Worm (Caenorhabditis elegans) whole organism, young adult: ENCODE results near the gene F18H3.4.

Experiments used
- B0336.3 ChIP-seq: fragments of 200-800 bp; sonication (Bioruptor generic); IDR thresholded peaks from 2 replicates; pipeline ENCODE4 v1.3.6; 2022; ENCODE audit warnings: missing genetic modification characterization, missing compliant biosample characterization
- D2030.7 ChIP-seq: fragments of 200-800 bp; sonication (Bioruptor generic); IDR thresholded peaks from 2 replicates; pipeline ENCODE4 v1.3.6; 2022; ENCODE audit warnings: missing genetic modification reagents, missing genetic modification characterization, missing compliant biosample characterization
- F10E7.11 ChIP-seq: sonication (generic microtip); optimal IDR thresholded peaks from 2 replicates; lab custom pipeline; 2017; ENCODE audit warnings: mild to moderate bottlenecking, missing genetic modification characterization, moderate library complexity, missing compliant biosample characterization
- K12H6.12 ChIP-seq: fragments of 200-800 bp; sonication (Bioruptor generic); optimal IDR thresholded peaks from 2 replicates; lab custom pipeline; 2018; ENCODE audit warnings: mild to moderate bottlenecking, missing genetic modification characterization, missing compliant biosample characterization
- T07F8.4 ChIP-seq: sonication (generic microtip); optimal IDR thresholded peaks from 2 replicates; lab custom pipeline; 2016; ENCODE audit warnings: mild to moderate bottlenecking, missing genetic modification characterization, moderate library complexity, missing compliant biosample characterization
- T26A5.8 ChIP-seq: sonication (generic microtip); optimal IDR thresholded peaks from 2 replicates; lab custom pipeline; 2016; ENCODE audit warnings: missing genetic modification characterization, missing compliant biosample characterization
- Y53F4B.3 ChIP-seq: fragments of 200-800 bp; sonication (Bioruptor generic); IDR thresholded peaks from 2 replicates; pipeline ENCODE4 v1.3.6; 2022; ENCODE audit warnings: missing genetic modification reagents, missing genetic modification characterization, missing compliant biosample characterization
- Y79H2A.3 ChIP-seq: fragments of 200-800 bp; sonication (Bioruptor generic); conservative IDR thresholded peaks from 2 replicates; pipeline ENCODE4 v1.3.6; 2022; ENCODE audit warnings: missing genetic modification reagents, missing genetic modification characterization, missing compliant biosample characterization
- Y95B8A.8 ChIP-seq: fragments of 200-800 bp; sonication (Bioruptor generic); IDR thresholded peaks from 2 replicates; pipeline ENCODE4 v1.3.6; 2022; ENCODE audit warnings: missing genetic modification reagents, missing genetic modification characterization, missing compliant biosample characterization
- ama-1 ChIP-seq, 3 experiments: fragments of 150-350 bp in 1 of 3; sonication (generic microtip) in 2 of 3; optimal IDR thresholded peaks; 2 replicates each; lab custom pipeline; 2014 to 2018; ENCODE audit warnings: missing biosample characterization in 2 of 3, missing genetic modification characterization in 2 of 3, missing genetic modification reagents in 2 of 3
- atf-7 ChIP-seq: sonication (generic microtip); optimal IDR thresholded peaks from 2 replicates; lab custom pipeline; 2017; ENCODE audit warnings: mild to moderate bottlenecking, missing genetic modification characterization, missing compliant biosample characterization
- athp-1 ChIP-seq: sonication (generic microtip); optimal IDR thresholded peaks from 2 replicates; lab custom pipeline; 2017; ENCODE audit warnings: mild to moderate bottlenecking, missing genetic modification characterization, missing compliant biosample characterization
- bed-1 ChIP-seq: fragments of 200-800 bp; sonication (Bioruptor generic); IDR thresholded peaks from 2 replicates; pipeline ENCODE4 v1.3.6; 2022; ENCODE audit warnings: missing genetic modification reagents, missing genetic modification characterization, missing compliant biosample characterization
- cebp-1 ChIP-seq, 2 experiments: fragments of 200-800 bp in 1 of 2; sonication (Bioruptor generic) in 1 of 2; sonication (generic microtip) in 1 of 2; IDR thresholded peaks in 1 of 2; optimal IDR thresholded peaks in 1 of 2; 2 replicates each; pipeline versions ENCODE4 v1.3.6 to Lab custom; 2017 to 2022; ENCODE audit warnings: missing compliant biosample characterization in 2 of 2, missing genetic modification characterization in 2 of 2, mild to moderate bottlenecking in 1 of 2, missing genetic modification reagents in 1 of 2, moderate library complexity in 1 of 2
- cebp-2 ChIP-seq: fragments of 200-800 bp; sonication (Bioruptor generic); IDR thresholded peaks from 2 replicates; pipeline ENCODE4 v1.3.6; 2022; ENCODE audit warnings: missing genetic modification characterization, missing compliant biosample characterization
- ceh-100 ChIP-seq: fragments of 200-800 bp; sonication (Bioruptor generic); IDR thresholded peaks from 2 replicates; pipeline ENCODE4 v1.3.6; 2022; ENCODE audit warnings: missing genetic modification reagents, missing genetic modification characterization, missing compliant biosample characterization
- ceh-58 ChIP-seq: fragments of 200-800 bp; sonication (Bioruptor generic); IDR thresholded peaks from 2 replicates; pipeline ENCODE4 v1.3.6; 2022; ENCODE audit warnings: missing genetic modification characterization, missing compliant biosample characterization
- chd-7 ChIP-seq: sonication (generic microtip); optimal IDR thresholded peaks from 2 replicates; lab custom pipeline; 2016; ENCODE audit warnings: mild to moderate bottlenecking, missing genetic modification characterization, moderate library complexity, missing compliant biosample characterization
- dpl-1 ChIP-seq: fragments of 150-350 bp; optimal IDR thresholded peaks from 2 replicates; lab custom pipeline; 2014; ENCODE audit warnings: missing biosample characterization, missing genetic modification reagents, missing genetic modification characterization
- egl-18 ChIP-seq: fragments of 200-800 bp; sonication (Bioruptor generic); IDR thresholded peaks from 2 replicates; pipeline ENCODE4 v1.3.6; 2022; ENCODE audit warnings: missing genetic modification reagents, missing genetic modification characterization, missing compliant biosample characterization
- egrh-3 ChIP-seq: fragments of 200-800 bp; sonication (Bioruptor generic); IDR thresholded peaks from 2 replicates; pipeline ENCODE4 v1.3.6; 2022; ENCODE audit warnings: missing genetic modification reagents, missing genetic modification characterization, missing compliant biosample characterization
- ekl-4 ChIP-seq: fragments of 200-800 bp; sonication (Bioruptor generic); IDR thresholded peaks from 2 replicates; pipeline ENCODE4 v1.3.6; 2022; ENCODE audit warnings: missing genetic modification reagents, missing genetic modification characterization, missing compliant biosample characterization
- ets-4 ChIP-seq: fragments of 200-800 bp; sonication (Bioruptor generic); optimal IDR thresholded peaks from 2 replicates; lab custom pipeline; 2018; ENCODE audit warnings: mild to moderate bottlenecking, missing genetic modification characterization, missing compliant biosample characterization
- him-1 ChIP-seq: sonication (generic microtip); optimal IDR thresholded peaks from 2 replicates; lab custom pipeline; 2016; ENCODE audit warnings: missing genotype, missing genetic modification reagents, missing genetic modification characterization, missing compliant biosample characterization
- hlh-26 ChIP-seq: fragments of 200-800 bp; sonication (Bioruptor generic); conservative IDR thresholded peaks from 2 replicates; pipeline ENCODE4 v1.3.6; 2022; ENCODE audit warnings: missing genetic modification reagents, missing genetic modification characterization, missing compliant biosample characterization
- hmg-1.2 ChIP-seq: fragments of 200-800 bp; sonication (Bioruptor generic); IDR thresholded peaks from 2 replicates; pipeline ENCODE4 v1.3.6; 2022; ENCODE audit warnings: missing genetic modification reagents, missing genetic modification characterization, missing compliant biosample characterization
- hsf-1 ChIP-seq: fragments of 200-800 bp; sonication (Bioruptor generic); IDR thresholded peaks from 2 replicates; pipeline ENCODE4 v1.3.6; 2022; ENCODE audit warnings: missing genetic modification reagents, missing genetic modification characterization, missing compliant biosample characterization
- lir-1 ChIP-seq: fragments of 200-800 bp; sonication (Bioruptor generic); conservative IDR thresholded peaks from 2 replicates; pipeline ENCODE4 v1.3.6; 2022; ENCODE audit warnings: missing genetic modification reagents, missing genetic modification characterization, missing compliant biosample characterization
- lsl-1 ChIP-seq: fragments of 200-800 bp; sonication (Bioruptor generic); optimal IDR thresholded peaks from 2 replicates; lab custom pipeline; 2018; ENCODE audit warnings: mild to moderate bottlenecking, missing genetic modification characterization, moderate library complexity, missing compliant biosample characterization
- lsy-27 ChIP-seq: sonication (generic microtip); optimal IDR thresholded peaks from 2 replicates; lab custom pipeline; 2017; ENCODE audit warnings: missing genetic modification characterization, mild to moderate bottlenecking, missing compliant biosample characterization, antibody characterized with exemption, missing genotype, borderline replicate concordance; ENCODE audit not compliant: insufficient read depth
- madf-6 ChIP-seq: fragments of 200-800 bp; sonication (Bioruptor generic); IDR thresholded peaks from 2 replicates; pipeline ENCODE4 v1.3.6; 2022; ENCODE audit warnings: missing genetic modification reagents, missing genetic modification characterization, missing compliant biosample characterization
- mcd-1 ChIP-seq: fragments of 200-800 bp; sonication (Bioruptor generic); IDR thresholded peaks from 2 replicates; pipeline ENCODE4 v1.3.6; 2022; ENCODE audit warnings: missing genetic modification reagents, missing genetic modification characterization, missing compliant biosample characterization
- mel-28 ChIP-seq: sonication (generic microtip); optimal IDR thresholded peaks from 2 replicates; lab custom pipeline; 2016; ENCODE audit warnings: borderline replicate concordance, mild to moderate bottlenecking, missing genetic modification characterization, missing compliant biosample characterization
- mes-4 ChIP-seq: sonication (generic microtip); optimal IDR thresholded peaks from 2 replicates; lab custom pipeline; 2016; ENCODE audit warnings: missing genotype, missing genetic modification characterization, missing compliant biosample characterization
- mxl-1 ChIP-seq: sonication (generic microtip); optimal IDR thresholded peaks from 2 replicates; lab custom pipeline; 2016; ENCODE audit warnings: missing genetic modification characterization, missing compliant biosample characterization
- nfyb-1 ChIP-seq: fragments of 200-800 bp; sonication (Bioruptor generic); IDR thresholded peaks from 2 replicates; pipeline ENCODE4 v1.3.6; 2022; ENCODE audit warnings: missing genetic modification reagents, missing genetic modification characterization, missing compliant biosample characterization
- nhr-80 ChIP-seq: sonication (generic microtip); optimal IDR thresholded peaks from 2 replicates; lab custom pipeline; 2016; ENCODE audit warnings: missing genetic modification characterization, missing compliant biosample characterization
- pbrm-1 ChIP-seq: fragments of 200-800 bp; sonication (Bioruptor generic); IDR thresholded peaks from 2 replicates; pipeline ENCODE4 v1.3.6; 2022; ENCODE audit warnings: missing genetic modification reagents, missing genetic modification characterization, missing compliant biosample characterization
- repo-1 ChIP-seq: sonication (generic microtip); optimal IDR thresholded peaks from 2 replicates; lab custom pipeline; 2017; ENCODE audit warnings: mild to moderate bottlenecking, missing genetic modification characterization, missing compliant biosample characterization
- snpc-1.1 ChIP-seq: sonication (generic microtip); optimal IDR thresholded peaks from 2 replicates; lab custom pipeline; 2017; ENCODE audit warnings: missing genetic modification characterization, mild to moderate bottlenecking, missing compliant biosample characterization, antibody characterized with exemption, moderate library complexity, missing genotype, missing genetic modification reagents; ENCODE audit not compliant: insufficient read depth
- snpc-1.3 ChIP-seq: sonication (generic microtip); optimal IDR thresholded peaks from 2 replicates; lab custom pipeline; 2017; ENCODE audit warnings: missing genetic modification characterization, mild to moderate bottlenecking, missing compliant biosample characterization, antibody characterized with exemption, moderate library complexity, missing genotype, missing genetic modification reagents; ENCODE audit not compliant: insufficient read depth
- somi-1 ChIP-seq: fragments of 200-800 bp; sonication (Bioruptor generic); optimal IDR thresholded peaks from 2 replicates; lab custom pipeline; 2018; ENCODE audit warnings: mild to moderate bottlenecking, missing genetic modification characterization, missing compliant biosample characterization
- sptf-2 ChIP-seq: fragments of 200-800 bp; sonication (Bioruptor generic); optimal IDR thresholded peaks from 2 replicates; lab custom pipeline; 2018; ENCODE audit warnings: mild to moderate bottlenecking, missing genetic modification characterization, missing compliant biosample characterization
- unc-62 ChIP-seq: fragments of 150-350 bp; optimal IDR thresholded peaks from 2 replicates; lab custom pipeline; 2014; ENCODE audit warnings: missing biosample characterization, missing genetic modification reagents, missing genetic modification characterization
- zfh-2 ChIP-seq: fragments of 200-800 bp; sonication (Bioruptor generic); conservative IDR thresholded peaks from 2 replicates; pipeline ENCODE4 v1.3.6; 2022; ENCODE audit warnings: missing genetic modification reagents, missing genetic modification characterization, missing compliant biosample characterization
- ztf-18 ChIP-seq: sonication (generic microtip); optimal IDR thresholded peaks from 2 replicates; lab custom pipeline; 2016; ENCODE audit warnings: missing genotype, mild to moderate bottlenecking, missing genetic modification characterization, missing compliant biosample characterization

The F18H3.4 gene

ce11 chrX:13518861-13519713 is 9.8 kb upstream of the F18H3.4 start, which contains the start of the genes cdk-4 and F18H3.1 (continued):
- TF ChIP-seq ets-4 (GFP tag; lab: Kevin White, UChicago) (no peak), mel-28 (no peak), madf-6 (GFP tag; lab: Robert Waterston, UW) (no peak), nfyb-1 (GFP tag; lab: Robert Waterston, UW) (no peak), egrh-3 (GFP tag; lab: Robert Waterston, UW) (0 out of 2 replicates have a peak, but pooled peaks have one; percentile 16), mxl-1 (tag; lab: Kevin White, UChicago) (no peak), ama-1 (optimal IDR thresholded peaks at IDR 0.05; lab: Kevin White, UChicago) (no peak), ama-1 (GFP tag; optimal IDR thresholded peaks at IDR 0.05; lab: Kevin White, UChicago) (no peak), cebp-1 (GFP tag; IDR thresholded peaks at IDR 0.05; lab: Robert Waterston, UW) (peak; percentile 61), cebp-1 (tag; optimal IDR thresholded peaks at IDR 0.05; lab: Kevin White, UChicago) (peak; percentile 91), cebp-2 (GFP tag; lab: Robert Waterston, UW) (no peak), T07F8.4 (no peak), D2030.7 (no peak), ceh-58 (GFP tag; lab: Robert Waterston, UW) (no peak), Y53F4B.3 (GFP tag; lab: Robert Waterston, UW) (no peak), hlh-26 (no peak), egl-18 (GFP tag; lab: Robert Waterston, UW) (no peak), snpc-1.3 (tag; lab: Kevin White, UChicago) (no peak), K12H6.12 (tag; lab: Kevin White, UChicago) (peak; percentile 40), Y79H2A.3 (GFP tag; lab: Robert Waterston, UW) (no peak), ekl-4 (GFP tag; lab: Robert Waterston, UW) (no peak), T26A5.8 (tag; lab: Kevin White, UChicago) (no peak), snpc-1.1 (tag; lab: Kevin White, UChicago) (no peak), athp-1 (no peak), zfh-2 (peak; percentile 95), repo-1 (no peak), dpl-1 (no peak), him-1 (tag; lab: Kevin White, UChicago) (no peak), bed-1 (GFP tag; lab: Robert Waterston, UW) (no peak), lsl-1 (GFP tag; lab: Kevin White, UChicago) (no peak), nhr-80 (peak; percentile 55), mcd-1 (GFP tag; lab: Robert Waterston, UW) (peak; percentile 51), atf-7 (tag; lab: Kevin White, UChicago) (no peak), mes-4 (tag; lab: Kevin White, UChicago) (no peak), B0336.3 (GFP tag; lab: Robert Waterston, UW) (no peak; the same call in 1 of the 2 replicates), pbrm-1 (GFP tag; lab: Robert Waterston, UW) (no peak), hmg-1.2 (peak; percentile 53; the same call in 1 of the 2 replicates), F10E7.11 (tag; lab: Kevin White, UChicago) (no peak), ceh-100 (GFP tag; lab: Robert Waterston, UW) (no peak), sptf-2 (GFP tag; lab: Kevin White, UChicago) (no peak), lir-1 (GFP tag; lab: Robert Waterston, UW) (no peak), unc-62 (GFP tag; lab: Kevin White, UChicago) (no peak), chd-7 (tag; lab: Kevin White, UChicago) (no peak), hsf-1 (GFP tag; lab: Robert Waterston, UW) (no peak), somi-1 (GFP tag; lab: Kevin White, UChicago) (no peak), ztf-18 (tag; lab: Kevin White, UChicago) (no peak), Y95B8A.8 (GFP tag; lab: Robert Waterston, UW) (no peak), lsy-27 (tag; lab: Kevin White, UChicago) (no peak)
